Fruit fly (Drosophila melanogaster) whole organism, wandering third instar larva: ENCODE results near the gene Nab2.

Experiments
- Myc ChIP-seq: fragments of >200 bp; optimal IDR thresholded peaks from 2 replicates; lab custom pipeline; 2017
- br ChIP-seq: fragments of 200-800 bp; sonication (Bioruptor generic); optimal IDR thresholded peaks from 2 replicates; lab custom pipeline; 2016; ENCODE audit warnings: missing biosample characterization, missing genetic modification characterization
- ey ChIP-seq: fragments of 200-800 bp; sonication (Bioruptor generic); optimal IDR thresholded peaks from 2 replicates; lab custom pipeline; 2016; ENCODE audit warnings: missing biosample characterization, missing genetic modification characterization
- usp ChIP-seq: fragments of >200 bp; optimal IDR thresholded peaks from 2 replicates; lab custom pipeline; 2017; ENCODE audit warnings: missing biosample characterization, missing genetic modification characterization

dm6 chr3R:24296913-24297312 is 21.3 kb downstream of the Nab2 start:
- no peak for TF ChIP-seq br
- no peak for TF ChIP-seq usp
- TF ChIP-seq Myc (lab: Kevin White, UChicago) = no peak
- TF ChIP-seq ey (GFP tag; lab: Kevin White, UChicago) = no peak
